Fruit fly (Drosophila melanogaster) whole organism, embryonic: ENCODE measurements around the gene ND-13A.

Experiments used
- D ChIP-seq, 2 experiments: fragments of 200-800 bp in 1 of 2; fragments of >200 bp in 1 of 2; sonication (Bioruptor generic) in 1 of 2; optimal IDR thresholded peaks; 2 replicates in 1 of 2; 3 replicates in 1 of 2; lab custom pipeline; 2017; ENCODE audit warnings: mild to moderate bottlenecking in 1 of 2, missing biosample characterization in 1 of 2, missing genetic modification characterization in 1 of 2, missing genetic modification reagents in 1 of 2
- Hr3 ChIP-seq: fragments of 200-800 bp; sonication (Bioruptor generic); optimal IDR thresholded peaks from 3 replicates; lab custom pipeline; 2016; ENCODE audit warnings: missing biosample characterization, missing genetic modification characterization
- Lpt ChIP-seq: fragments of >200 bp; optimal IDR thresholded peaks from 2 replicates; lab custom pipeline; 2018; ENCODE audit warnings: missing biosample characterization, missing genetic modification characterization
- h ChIP-seq: fragments of >200 bp; optimal IDR thresholded peaks from 2 replicates; lab custom pipeline; 2017
- odd ChIP-seq: fragments of 200-800 bp; sonication (Bioruptor generic); optimal IDR thresholded peaks from 2 replicates; lab custom pipeline; 2017; ENCODE audit warnings: missing biosample characterization, mild to moderate bottlenecking, missing genetic modification characterization
- scrt ChIP-seq: fragments of 200-800 bp; sonication (Bioruptor generic); optimal IDR thresholded peaks from 2 replicates; lab custom pipeline; 2018; ENCODE audit warnings: missing biosample characterization, mild to moderate bottlenecking, missing genetic modification characterization, moderate library complexity

- TF ChIP-seq scrt (GFP tag; lab: Kevin White, UChicago) (no peak), odd (GFP tag; lab: Kevin White, UChicago) (no peak), D (optimal IDR thresholded peaks at IDR 0.05; lab: Kevin White, UChicago) (no peak), D (GFP tag; optimal IDR thresholded peaks at IDR 0.05; lab: Kevin White, UChicago) (no peak), h (lab: Kevin White, UChicago) (no peak), Lpt (GFP tag; lab: Kevin White, UChicago) (no peak), Hr3 (GFP tag; lab: Kevin White, UChicago) (no peak)
These were observed 6.2 kb downstream of the ND-13A start, which contains the start of gene CG5828 for dm6 chr2L:5093772-5094350.
